Worm (Caenorhabditis elegans) whole organism, young adult: ENCODE data around the gene let-2.

Experiments used
- D2030.7 ChIP-seq: fragments of 200-800 bp; sonication (Bioruptor generic); IDR thresholded peaks from 2 replicates; pipeline ENCODE4 v1.3.6; 2022; ENCODE audit warnings: missing genetic modification reagents, missing genetic modification characterization, missing compliant biosample characterization
- Y53F4B.3 ChIP-seq: fragments of 200-800 bp; sonication (Bioruptor generic); IDR thresholded peaks from 2 replicates; pipeline ENCODE4 v1.3.6; 2022; ENCODE audit warnings: missing genetic modification reagents, missing genetic modification characterization, missing compliant biosample characterization
- Y53G8AR.9 ChIP-seq: fragments of 200-800 bp; sonication (Bioruptor generic); conservative IDR thresholded peaks from 2 replicates; pipeline ENCODE4 v1.3.6; 2022; ENCODE audit warnings: missing genetic modification reagents, missing genetic modification characterization, missing compliant biosample characterization
- ets-4 ChIP-seq: fragments of 200-800 bp; sonication (Bioruptor generic); optimal IDR thresholded peaks from 2 replicates; lab custom pipeline; 2018; ENCODE audit warnings: mild to moderate bottlenecking, missing genetic modification characterization, missing compliant biosample characterization
- gei-17 ChIP-seq: fragments of 200-800 bp; sonication (Bioruptor generic); optimal IDR thresholded peaks from 2 replicates; lab custom pipeline; 2018; ENCODE audit warnings: mild to moderate bottlenecking, missing genetic modification characterization, missing compliant biosample characterization
- him-1 ChIP-seq: sonication (generic microtip); optimal IDR thresholded peaks from 2 replicates; lab custom pipeline; 2016; ENCODE audit warnings: missing genotype, missing genetic modification reagents, missing genetic modification characterization, missing compliant biosample characterization
- lir-1 ChIP-seq: fragments of 200-800 bp; sonication (Bioruptor generic); conservative IDR thresholded peaks from 2 replicates; pipeline ENCODE4 v1.3.6; 2022; ENCODE audit warnings: missing genetic modification reagents, missing genetic modification characterization, missing compliant biosample characterization
- mcd-1 ChIP-seq: fragments of 200-800 bp; sonication (Bioruptor generic); IDR thresholded peaks from 2 replicates; pipeline ENCODE4 v1.3.6; 2022; ENCODE audit warnings: missing genetic modification reagents, missing genetic modification characterization, missing compliant biosample characterization
- nhr-90 ChIP-seq: sonication (generic microtip); optimal IDR thresholded peaks from 2 replicates; lab custom pipeline; 2016; ENCODE audit warnings: missing genotype, mild to moderate bottlenecking, missing genetic modification characterization, missing compliant biosample characterization

ce11 chrX:16368969-16369368, 20.2 kb downstream of the let-2 start:
- no peak for TF ChIP-seq D2030.7 (GFP tag; lab: Robert Waterston, UW)
- TF ChIP-seq Y53G8AR.9 (GFP tag; lab: Robert Waterston, UW) = no peak
- no peak for TF ChIP-seq gei-17 (GFP tag; lab: Kevin White, UChicago)
- no peak for TF ChIP-seq ets-4 (GFP tag; lab: Kevin White, UChicago)
- TF ChIP-seq him-1 (tag; lab: Kevin White, UChicago) = no peak
- no peak for TF ChIP-seq nhr-90 (tag; lab: Kevin White, UChicago)
- no peak for TF ChIP-seq mcd-1 (GFP tag; lab: Robert Waterston, UW)
- no peak for TF ChIP-seq lir-1 (GFP tag; lab: Robert Waterston, UW)
- no peak for TF ChIP-seq Y53F4B.3 (GFP tag; lab: Robert Waterston, UW)
